Worm (Caenorhabditis elegans) whole organism, midembryonic: ENCODE data around the gene pkc-3.

Experiments used
- T22C8.4 ChIP-seq: fragments of 200-800 bp; sonication (Bioruptor generic); IDR thresholded peaks from 2 replicates; pipeline ENCODE4 v1.3.6; 2022; ENCODE audit warnings: missing genetic modification characterization, missing compliant biosample characterization
- cog-1 ChIP-seq: sonication (generic microtip); optimal IDR thresholded peaks from 2 replicates; lab custom pipeline; 2016; ENCODE audit warnings: missing genetic modification characterization, missing compliant biosample characterization
- flt-1 ChIP-seq: fragments of 200-800 bp; sonication (Bioruptor generic); IDR thresholded peaks from 2 replicates; pipeline ENCODE4 v1.3.6; 2022; ENCODE audit warnings: missing genetic modification characterization, missing compliant biosample characterization
- klf-2 ChIP-seq: fragments of 200-800 bp; sonication (Bioruptor generic); conservative IDR thresholded peaks from 2 replicates; pipeline ENCODE4 v1.3.6; 2022; ENCODE audit warnings: missing genetic modification reagents, missing genetic modification characterization, missing compliant biosample characterization
- med-1 ChIP-seq: sonication (generic microtip); optimal IDR thresholded peaks from 2 replicates; lab custom pipeline; 2017; ENCODE audit warnings: missing genetic modification characterization, mild to moderate bottlenecking, missing compliant biosample characterization, antibody characterized with exemption, missing genetic modification reagents; ENCODE audit not compliant: insufficient read depth
- ref-1 ChIP-seq: fragments of 200-800 bp; sonication (Bioruptor generic); conservative IDR thresholded peaks from 2 replicates; pipeline ENCODE4 v1.3.6; 2022; ENCODE audit warnings: missing genetic modification reagents, missing genetic modification characterization, missing compliant biosample characterization
- tab-1 ChIP-seq: fragments of 200-800 bp; sonication (Bioruptor generic); IDR thresholded peaks from 2 replicates; pipeline ENCODE4 v1.3.6; 2022; ENCODE audit warnings: missing genetic modification characterization, missing compliant biosample characterization
- ztf-23 ChIP-seq: fragments of 200-800 bp; sonication (Bioruptor generic); IDR thresholded peaks from 2 replicates; pipeline ENCODE4 v1.3.6; 2022; ENCODE audit warnings: missing genetic modification reagents, missing genetic modification characterization, missing compliant biosample characterization
- ztf-29 ChIP-seq: fragments of 200-800 bp; sonication (Bioruptor generic); IDR thresholded peaks from 2 replicates; pipeline ENCODE4 v1.3.6; 2022; ENCODE audit warnings: missing genetic modification reagents, missing genetic modification characterization, missing compliant biosample characterization

DNA sequence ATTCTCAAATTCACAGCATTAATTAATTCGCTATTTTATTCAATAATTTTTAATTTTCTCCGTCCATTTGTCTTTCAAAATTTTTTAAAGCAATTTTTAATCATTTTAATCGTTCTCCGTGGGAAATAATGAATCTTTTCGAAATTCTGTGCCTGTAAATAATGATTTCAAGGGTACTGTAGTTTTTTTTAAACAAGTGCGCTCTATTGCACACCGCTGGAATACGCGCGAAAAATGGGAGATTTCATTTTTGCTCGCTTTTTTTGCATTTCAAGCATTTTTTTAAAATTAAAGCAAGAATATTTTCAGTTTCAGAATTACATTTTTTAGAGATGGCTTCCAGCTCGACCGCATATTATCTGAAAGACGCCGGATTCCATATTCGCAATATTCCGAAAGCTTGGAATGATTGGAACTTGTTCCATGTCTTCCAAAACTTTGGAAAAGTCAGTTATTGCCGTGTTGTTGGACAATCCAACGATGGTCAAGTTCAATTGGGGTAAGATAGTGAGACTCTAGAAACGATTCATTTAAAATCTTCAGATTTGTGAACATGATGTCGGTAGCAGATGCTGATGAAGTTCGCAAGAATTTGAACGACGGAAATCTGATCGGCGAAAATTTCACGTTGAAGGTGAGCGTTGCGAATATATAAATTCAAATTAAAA is 41.3 kb downstream of the pkc-3 start, which contains the start of gene tofu-6:
- no peak for TF ChIP-seq ref-1 (GFP tag; lab: Robert Waterston, UW)
- no peak for TF ChIP-seq flt-1 (GFP tag; lab: Robert Waterston, UW)
- TF ChIP-seq T22C8.4 (GFP tag; lab: Robert Waterston, UW) = no peak
- TF ChIP-seq med-1 (GFP tag; lab: Kevin White, UChicago) = no peak
- TF ChIP-seq tab-1 (GFP tag; lab: Robert Waterston, UW) = no peak
- TF ChIP-seq ztf-23 (GFP tag; lab: Robert Waterston, UW) = no peak
- no peak for TF ChIP-seq klf-2 (GFP tag; lab: Robert Waterston, UW)
- no peak for TF ChIP-seq cog-1 (tag; lab: Kevin White, UChicago)
- TF ChIP-seq ztf-29 (GFP tag; lab: Robert Waterston, UW) = no peak
